Worm (Caenorhabditis elegans) whole organism, L3 larva: ENCODE results near the gene str-112.
A peak's percentile ranks its signal among the peaks of the same experiment; 100 is the strongest.

Source experiments
- ceh-16 ChIP-seq: sonication (generic microtip); optimal IDR thresholded peaks from 2 replicates; lab custom pipeline; 2017; ENCODE audit warnings: missing biosample characterization, missing genetic modification characterization
- ceh-28 ChIP-seq: fragments of 150-350 bp; optimal IDR thresholded peaks from 2 replicates; lab custom pipeline; 2014; ENCODE audit warnings: missing biosample characterization, missing genetic modification reagents, missing genetic modification characterization
- ceh-82 ChIP-seq: fragments of 150-350 bp; optimal IDR thresholded peaks from 2 replicates; lab custom pipeline; 2014; ENCODE audit warnings: missing biosample characterization, missing genetic modification characterization
- egl-27 ChIP-seq: sonication (generic microtip); optimal IDR thresholded peaks from 4 replicates; lab custom pipeline; 2017; ENCODE audit warnings: missing biosample characterization, missing genetic modification reagents, missing genetic modification characterization
- elt-2 ChIP-seq: sonication (generic microtip); optimal IDR thresholded peaks from 2 replicates; lab custom pipeline; 2016; ENCODE audit warnings: missing genetic modification reagents, mild to moderate bottlenecking, missing genetic modification characterization, missing compliant biosample characterization
- elt-3 ChIP-seq, 3 experiments: fragments of 150-350 bp in 1 of 3; sonication (generic microtip) in 2 of 3; optimal IDR thresholded peaks; 2 replicates in 2 of 3; 4 replicates in 1 of 3; lab custom pipeline; 2014 to 2017; ENCODE audit warnings: missing biosample characterization in 3 of 3, missing genetic modification characterization in 3 of 3
- eor-1 ChIP-seq, 2 experiments: fragments of 150-350 bp; optimal IDR thresholded peaks; 2 replicates each; lab custom pipeline; 2014 to 2018; ENCODE audit warnings: missing biosample characterization in 2 of 2, missing genetic modification characterization in 2 of 2
- fos-1 ChIP-seq: fragments of 150-350 bp; optimal IDR thresholded peaks from 2 replicates; lab custom pipeline; 2014; ENCODE audit warnings: missing biosample characterization, missing genetic modification characterization
- hmg-11 ChIP-seq: sonication (generic microtip); optimal IDR thresholded peaks from 2 replicates; lab custom pipeline; 2016; ENCODE audit warnings: missing genetic modification characterization, missing compliant biosample characterization
- jun-1 ChIP-seq: fragments of 150-350 bp; optimal IDR thresholded peaks from 2 replicates; lab custom pipeline; 2014; ENCODE audit warnings: missing biosample characterization, missing genetic modification reagents, missing genetic modification characterization
- lin-39 ChIP-seq: fragments of 150-350 bp; optimal IDR thresholded peaks from 2 replicates; lab custom pipeline; 2018; ENCODE audit warnings: missing biosample characterization, missing genetic modification reagents, missing genetic modification characterization
- lsy-12 ChIP-seq: sonication (generic microtip); optimal IDR thresholded peaks from 2 replicates; lab custom pipeline; 2016; ENCODE audit warnings: mild to moderate bottlenecking, missing genetic modification characterization, missing compliant biosample characterization
- mml-1 ChIP-seq: fragments of 150-350 bp; sonication (generic microtip); optimal IDR thresholded peaks from 3 replicates; lab custom pipeline; 2014; ENCODE audit warnings: missing biosample characterization, missing genetic modification characterization
- nfya-1 ChIP-seq: sonication (generic microtip); optimal IDR thresholded peaks from 2 replicates; lab custom pipeline; 2017; ENCODE audit warnings: missing genetic modification characterization, mild to moderate bottlenecking, missing compliant biosample characterization, antibody characterized with exemption, moderate library complexity; ENCODE audit not compliant: insufficient read depth
- nhr-11 ChIP-seq: fragments of 150-350 bp; optimal IDR thresholded peaks from 2 replicates; lab custom pipeline; 2014; ENCODE audit warnings: missing biosample characterization, missing genetic modification characterization
- nhr-237 ChIP-seq: fragments of 150-350 bp; optimal IDR thresholded peaks from 2 replicates; lab custom pipeline; 2014; ENCODE audit warnings: missing biosample characterization, missing genetic modification characterization
- nhr-25 ChIP-seq: sonication (generic microtip); optimal IDR thresholded peaks from 2 replicates; lab custom pipeline; 2017; ENCODE audit warnings: missing biosample characterization, missing genetic modification characterization
- nhr-43 ChIP-seq: sonication (generic microtip); optimal IDR thresholded peaks from 2 replicates; lab custom pipeline; 2016; ENCODE audit warnings: mild to moderate bottlenecking, missing genetic modification characterization, missing compliant biosample characterization; ENCODE audit not compliant: poor library complexity, severe bottlenecking
- nhr-67 ChIP-seq: fragments of 150-350 bp; optimal IDR thresholded peaks from 2 replicates; lab custom pipeline; 2014; ENCODE audit warnings: missing biosample characterization, missing genetic modification characterization
- pha-4 ChIP-seq: fragments of 150-350 bp; optimal IDR thresholded peaks from 2 replicates; lab custom pipeline; 2014; ENCODE audit warnings: missing biosample characterization, missing genetic modification reagents, missing genetic modification characterization
- pqm-1 ChIP-seq: fragments of 150-350 bp; optimal IDR thresholded peaks from 2 replicates; lab custom pipeline; 2017; ENCODE audit warnings: missing biosample characterization, missing genetic modification characterization, inconsistent platforms
- snpc-4 ChIP-seq: fragments of 150-350 bp; optimal IDR thresholded peaks from 2 replicates; lab custom pipeline; 2014; ENCODE audit warnings: missing biosample characterization, missing genetic modification characterization
- tbx-2 ChIP-seq: sonication (generic microtip); optimal IDR thresholded peaks from 2 replicates; lab custom pipeline; 2016; ENCODE audit warnings: mild to moderate bottlenecking, missing genetic modification characterization, missing compliant biosample characterization
- unc-39 ChIP-seq: sonication (generic microtip); optimal IDR thresholded peaks from 4 replicates; lab custom pipeline; 2017; ENCODE audit warnings: missing biosample characterization, missing genetic modification characterization
- unc-62 ChIP-seq: fragments of 150-350 bp; sonication (generic microtip); optimal IDR thresholded peaks from 4 replicates; lab custom pipeline; 2014; ENCODE audit warnings: missing biosample characterization, missing genetic modification reagents, missing genetic modification characterization
- zag-1 ChIP-seq: fragments of 150-350 bp; optimal IDR thresholded peaks from 2 replicates; lab custom pipeline; 2014; ENCODE audit warnings: missing biosample characterization, missing genetic modification characterization
- ztf-11 ChIP-seq: fragments of 150-350 bp; optimal IDR thresholded peaks from 2 replicates; lab custom pipeline; 2014; ENCODE audit warnings: missing biosample characterization, missing genetic modification characterization
- ztf-4 ChIP-seq: fragments of 150-350 bp; optimal IDR thresholded peaks from 2 replicates; lab custom pipeline; 2014; ENCODE audit warnings: missing biosample characterization, missing genetic modification characterization

str-112 gene

ce11 chrV:7150570-7150969, 12.3 kb upstream of the str-112 start, which contains the start of gene F10D2.8:
Gene F10D2.8, minus strand, starts transcription at chrV:7150714.
- no peak for TF ChIP-seq mml-1 (tag; lab: Kevin White, UChicago)
- TF ChIP-seq elt-2 (tag; lab: Kevin White, UChicago), result peak; percentile 89
- peak; percentile 95 for TF ChIP-seq pqm-1
- no peak for TF ChIP-seq nfya-1 (tag; lab: Kevin White, UChicago)
- TF ChIP-seq jun-1 (tag; lab: Kevin White, UChicago), result peak; percentile 21
- peak; percentile 35 for TF ChIP-seq pha-4
- TF ChIP-seq eor-1 (tag; optimal IDR thresholded peaks at IDR 0.05; lab: Kevin White, UChicago), result no peak
- no peak for TF ChIP-seq elt-3 (tag; optimal IDR thresholded peaks at IDR 0.05; lab: Kevin White, UChicago)

- TF ChIP-seq egl-27 (tag; lab: Kevin White, UChicago), result no peak
- no peak for TF ChIP-seq lsy-12
- TF ChIP-seq unc-39 (tag; lab: Kevin White, UChicago), result no peak
- TF ChIP-seq lin-39 (tag; lab: Kevin White, UChicago), result no peak
- no peak for TF ChIP-seq ceh-28 (tag; lab: Kevin White, UChicago)
- TF ChIP-seq zag-1, result no peak
- TF ChIP-seq nhr-43 (tag; lab: Kevin White, UChicago), result no peak
- TF ChIP-seq, all 47 proteins: peak for 0
These were observed 9.2 kb upstream of the str-112 start, which contains the start of gene ugt-38 for ce11 chrV:7147370-7147769. Gene ugt-38, minus strand, starts transcription at chrV:7147470.

- TF ChIP-seq elt-2 (tag; lab: Kevin White, UChicago) (peak; percentile 33), nfya-1 (tag; lab: Kevin White, UChicago) (no peak)
These were observed 7.1 kb upstream of the str-112 start, which contains the start of gene ugt-37 for ce11 chrV:7145250-7145850. Gene ugt-37, minus strand, starts transcription at chrV:7145318.

ce11 chrV:7142661-7143060, 4.4 kb upstream of the str-112 start:
- TF ChIP-seq ceh-28 (tag; lab: Kevin White, UChicago) (no peak), elt-2 (tag; lab: Kevin White, UChicago) (peak; percentile 33), pqm-1 (peak; percentile 46), snpc-4 (tag; lab: Kevin White, UChicago) (peak; percentile 68)

ce11 chrV:7141864-7142263, 3.6 kb upstream of the str-112 start, which contains the start of gene ugt-40:
Gene ugt-40, minus strand, starts transcription at chrV:7141964.
- TF ChIP-seq eor-1 (tag; optimal IDR thresholded peaks at IDR 0.05; lab: Kevin White, UChicago) (no peak), nhr-25 (tag; lab: Kevin White, UChicago) (no peak), tbx-2 (no peak)

ce11 chrV:7140368-7140767, 2.1 kb upstream of the str-112 start:
- TF ChIP-seq pqm-1 (peak; percentile 7), ztf-11 (tag; lab: Kevin White, UChicago) (no peak)

- no peak for TF ChIP-seq elt-3 (tag; optimal IDR thresholded peaks at IDR 0.05; lab: Kevin White, UChicago)
- no peak for TF ChIP-seq pha-4
- no peak for TF ChIP-seq nhr-237 (tag; lab: Kevin White, UChicago)
- no peak for TF ChIP-seq ceh-16
- TF ChIP-seq unc-62 (GFP tag; lab: Kevin White, UChicago), result no peak
- no peak for TF ChIP-seq nhr-11 (tag; lab: Kevin White, UChicago)
- TF ChIP-seq unc-39 (tag; lab: Kevin White, UChicago), result no peak
- no peak for TF ChIP-seq tbx-2
- TF ChIP-seq hmg-11 (tag; lab: Kevin White, UChicago), result no peak
- TF ChIP-seq fos-1, result no peak
- no peak for TF ChIP-seq ztf-11 (tag; lab: Kevin White, UChicago)
- TF ChIP-seq ztf-4 (tag; lab: Kevin White, UChicago), result no peak
- no peak for TF ChIP-seq nhr-67 (tag; lab: Kevin White, UChicago)
- TF ChIP-seq ceh-82, result no peak
These were observed 1.4 kb downstream of the str-112 start for ce11 chrV:7136859-7137258.
